Worm (Caenorhabditis elegans): Measurements from ENCODE around the gene Y64G10A.1.

- TF ChIP-seq flt-1 (GFP tag; IDR thresholded peaks at IDR 0.05) = no peak
- TF ChIP-seq tab-1 (GFP tag; IDR thresholded peaks at IDR 0.05) = no peak
- no peak for TF ChIP-seq ztf-29 (GFP tag; IDR thresholded peaks at IDR 0.05)
- no peak for TF ChIP-seq ztf-23 (GFP tag; IDR thresholded peaks at IDR 0.05)
Observed at ce11 chrIV:14238976-14239375, at the start of gene Y64G10A.1.
